Fruit fly (Drosophila melanogaster) whole organism, embryonic: ENCODE measurements around the gene ppk7.
A peak's percentile ranks its signal among the peaks of the same experiment; 100 is the strongest.

Experiments used
- Abd-B ChIP-seq: fragments of 200-800 bp; sonication (Bioruptor generic); optimal IDR thresholded peaks from 2 replicates; lab custom pipeline; 2018; ENCODE audit warnings: missing biosample characterization, mild to moderate bottlenecking, missing genetic modification characterization, moderate library complexity
- Awh ChIP-seq: fragments of 200-800 bp; sonication (Bioruptor generic); IDR thresholded peaks from 2 replicates; pipeline ENCODE4, ENCODE4 v1.3.6; 2022; ENCODE audit warnings: missing biosample characterization, missing genetic modification characterization
- CG10147 ChIP-seq: fragments of 200-800 bp; sonication (Bioruptor generic); optimal IDR thresholded peaks from 2 replicates; lab custom pipeline; 2019; ENCODE audit warnings: missing biosample characterization, mild to moderate bottlenecking, missing genetic modification characterization, moderate library complexity
- CG10267 ChIP-seq: fragments of 200-800 bp; sonication (Bioruptor generic); optimal IDR thresholded peaks from 2 replicates; lab custom pipeline; 2018; ENCODE audit warnings: missing biosample characterization, mild to moderate bottlenecking, missing genetic modification characterization, moderate library complexity
- CG10543 ChIP-seq: fragments of 200-800 bp; sonication (Bioruptor generic); optimal IDR thresholded peaks from 3 replicates; lab custom pipeline; 2017; ENCODE audit warnings: missing biosample characterization, mild to moderate bottlenecking, missing genetic modification characterization, moderate library complexity
- CG10654 ChIP-seq: fragments of 200-800 bp; sonication (Bioruptor generic); optimal IDR thresholded peaks from 2 replicates; lab custom pipeline; 2016; ENCODE audit warnings: missing biosample characterization, missing genetic modification characterization
- CG10979 ChIP-seq: fragments of 200-800 bp; sonication (Bioruptor generic); optimal IDR thresholded peaks from 2 replicates; lab custom pipeline; 2018; ENCODE audit warnings: missing biosample characterization, mild to moderate bottlenecking, missing genetic modification characterization, moderate library complexity
- CG11456 ChIP-seq: fragments of 200-800 bp; sonication (Bioruptor generic); IDR thresholded peaks from 3 replicates; pipeline ENCODE4 v1.3.6; 2022; ENCODE audit warnings: missing biosample characterization, missing genetic modification characterization
- CG14860 ChIP-seq: fragments of 200-800 bp; sonication (Bioruptor generic); IDR thresholded peaks from 3 replicates; pipeline ENCODE4 v1.3.6; 2022; ENCODE audit warnings: missing biosample characterization, missing genetic modification characterization; ENCODE audit not compliant: partially characterized antibody
- CG16813 ChIP-seq: fragments of 200-800 bp; sonication (Bioruptor generic); IDR thresholded peaks from 3 replicates; pipeline ENCODE4 v1.3.6; 2022; ENCODE audit warnings: missing biosample characterization, missing genetic modification characterization; ENCODE audit not compliant: partially characterized antibody
- CG18262 ChIP-seq: fragments of 200-800 bp; optimal IDR thresholded peaks from 3 replicates; lab custom pipeline; 2019; ENCODE audit warnings: missing biosample characterization, mild to moderate bottlenecking, missing genetic modification characterization, moderate library complexity
- CG18476 ChIP-seq: fragments of 200-800 bp; sonication (Bioruptor generic); optimal IDR thresholded peaks from 2 replicates; lab custom pipeline; 2016; ENCODE audit warnings: missing biosample characterization, mild to moderate bottlenecking, missing genetic modification characterization
- CG31388 ChIP-seq: fragments of 200-800 bp; sonication (Bioruptor generic); optimal IDR thresholded peaks from 2 replicates; lab custom pipeline; 2016; ENCODE audit warnings: missing biosample characterization, missing genetic modification characterization
- CG32532 ChIP-seq: fragments of 200-800 bp; sonication (Bioruptor generic); IDR thresholded peaks from 2 replicates; pipeline ENCODE4 v1.3.6; 2022; ENCODE audit warnings: missing biosample characterization, missing genetic modification characterization
- CG34422 ChIP-seq: fragments of 200-800 bp; sonication (Bioruptor generic); IDR thresholded peaks from 3 replicates; pipeline ENCODE4 v1.3.6; 2022; ENCODE audit warnings: missing biosample characterization, missing genetic modification characterization
- CG4424 ChIP-seq: fragments of 200-800 bp; sonication (Bioruptor generic); optimal IDR thresholded peaks from 3 replicates; lab custom pipeline; 2016; ENCODE audit warnings: missing biosample characterization, missing genetic modification characterization
- CG4617 ChIP-seq: fragments of 200-800 bp; sonication (Bioruptor generic); optimal IDR thresholded peaks from 3 replicates; lab custom pipeline; 2016; ENCODE audit warnings: missing biosample characterization, missing genetic modification characterization, borderline replicate concordance
- CG6175 ChIP-seq: fragments of 200-800 bp; sonication (Bioruptor generic); IDR thresholded peaks from 3 replicates; pipeline ENCODE4 v1.3.6; 2022; ENCODE audit warnings: missing biosample characterization, missing genetic modification characterization
- CG6272 ChIP-seq: fragments of 200-800 bp; sonication (Bioruptor generic); IDR thresholded peaks from 2 replicates; pipeline ENCODE4 v1.3.6; 2022; ENCODE audit warnings: missing biosample characterization, missing genetic modification characterization
- CG6689 ChIP-seq: fragments of 200-800 bp; sonication (Bioruptor generic); IDR thresholded peaks from 2 replicates; pipeline ENCODE4 v1.3.6; 2022; ENCODE audit warnings: missing biosample characterization, missing genetic modification characterization
- CG9876 ChIP-seq: fragments of 200-800 bp; sonication (Bioruptor generic); optimal IDR thresholded peaks from 2 replicates; lab custom pipeline; 2016; ENCODE audit warnings: missing biosample characterization, missing genetic modification characterization
- CHES-1-like ChIP-seq: fragments of 200-800 bp; sonication (Bioruptor generic); optimal IDR thresholded peaks from 2 replicates; lab custom pipeline; 2016; ENCODE audit warnings: missing biosample characterization, missing genetic modification characterization
- D19A ChIP-seq: fragments of 200-800 bp; optimal IDR thresholded peaks from 3 replicates; lab custom pipeline; 2019; ENCODE audit warnings: missing biosample characterization, mild to moderate bottlenecking, missing genetic modification characterization, moderate library complexity
- Fer1 ChIP-seq: fragments of 200-800 bp; sonication (Bioruptor generic); optimal IDR thresholded peaks from 2 replicates; lab custom pipeline; 2017; ENCODE audit warnings: missing biosample characterization, mild to moderate bottlenecking, missing genetic modification characterization
- Fer2 ChIP-seq: fragments of 200-800 bp; sonication (Bioruptor generic); optimal IDR thresholded peaks from 2 replicates; lab custom pipeline; 2018; ENCODE audit warnings: missing biosample characterization, mild to moderate bottlenecking, missing genetic modification characterization, moderate library complexity
- Fer3 ChIP-seq: fragments of 200-800 bp; sonication (Bioruptor generic); optimal IDR thresholded peaks from 2 replicates; lab custom pipeline; 2018; ENCODE audit warnings: missing biosample characterization, mild to moderate bottlenecking, missing genetic modification characterization, moderate library complexity
- H2.0 ChIP-seq: fragments of 200-800 bp; sonication (Bioruptor generic); IDR thresholded peaks from 2 replicates; pipeline ENCODE4 v1.3.6; 2022; ENCODE audit warnings: missing biosample characterization, missing genetic modification characterization
- HLH4C ChIP-seq: fragments of 200-800 bp; sonication (Bioruptor generic); IDR thresholded peaks from 3 replicates; pipeline ENCODE4 v1.3.6; 2022; ENCODE audit warnings: missing biosample characterization, missing genetic modification characterization; ENCODE audit not compliant: partially characterized antibody
- Hmr ChIP-seq: fragments of 200-800 bp; sonication (Bioruptor generic); optimal IDR thresholded peaks from 3 replicates; lab custom pipeline; 2017; ENCODE audit warnings: mild to moderate bottlenecking, missing biosample characterization, missing genetic modification reagents, missing genetic modification characterization
- Hr3 ChIP-seq: fragments of 200-800 bp; sonication (Bioruptor generic); optimal IDR thresholded peaks from 3 replicates; lab custom pipeline; 2016; ENCODE audit warnings: missing biosample characterization, missing genetic modification characterization
- Hr51 ChIP-seq, 2 experiments: fragments of 200-800 bp; sonication (Bioruptor generic); optimal IDR thresholded peaks; 2 replicates in 1 of 2; 3 replicates in 1 of 2; lab custom pipeline; 2016 to 2018; ENCODE audit warnings: missing biosample characterization in 2 of 2, missing genetic modification characterization in 2 of 2, mild to moderate bottlenecking in 1 of 2, moderate library complexity in 1 of 2
- Jarid2 ChIP-seq: fragments of 200-800 bp; sonication (Bioruptor generic); optimal IDR thresholded peaks from 3 replicates; lab custom pipeline; 2017; ENCODE audit warnings: mild to moderate bottlenecking, missing biosample characterization, missing genetic modification reagents, missing genetic modification characterization
- Myb ChIP-seq: fragments of 200-800 bp; sonication (Bioruptor generic); optimal IDR thresholded peaks from 2 replicates; lab custom pipeline; 2016; ENCODE audit warnings: missing biosample characterization, missing genetic modification characterization
- Nf-YC ChIP-seq: fragments of 200-800 bp; optimal IDR thresholded peaks from 3 replicates; lab custom pipeline; 2019; ENCODE audit warnings: missing biosample characterization, mild to moderate bottlenecking, missing genetic modification characterization, moderate library complexity
- Usf ChIP-seq: fragments of 200-800 bp; sonication (Bioruptor generic); optimal IDR thresholded peaks from 2 replicates; lab custom pipeline; 2017; ENCODE audit warnings: missing genotype, missing biosample characterization, missing genetic modification characterization
- az2 ChIP-seq: fragments of 200-800 bp; sonication (Bioruptor generic); optimal IDR thresholded peaks from 3 replicates; lab custom pipeline; 2016; ENCODE audit warnings: missing biosample characterization, missing genetic modification characterization
- ci ChIP-seq: fragments of 200-800 bp; sonication (Bioruptor generic); IDR thresholded peaks from 3 replicates; pipeline ENCODE4 v1.3.6; 2022; ENCODE audit warnings: missing biosample characterization, missing genetic modification characterization
- crol ChIP-seq: fragments of 200-800 bp; sonication (Bioruptor generic); IDR thresholded peaks from 2 replicates; pipeline ENCODE4 v1.3.6; 2022; ENCODE audit warnings: missing biosample characterization, missing genetic modification characterization
- disco-r ChIP-seq: fragments of 200-800 bp; sonication (Bioruptor generic); optimal IDR thresholded peaks from 2 replicates; lab custom pipeline; 2016; ENCODE audit warnings: missing biosample characterization, missing genetic modification characterization
- hb ChIP-seq: fragments of 200-800 bp; sonication (Bioruptor generic); IDR thresholded peaks from 3 replicates; pipeline ENCODE4 v1.3.6; 2022; ENCODE audit warnings: missing biosample characterization, missing genetic modification characterization; ENCODE audit not compliant: partially characterized antibody
- her ChIP-seq: fragments of 200-800 bp; sonication (Bioruptor generic); optimal IDR thresholded peaks from 2 replicates; lab custom pipeline; 2016; ENCODE audit warnings: missing biosample characterization, missing genetic modification characterization
- insv ChIP-seq, 2 experiments: fragments of 200-800 bp; sonication (Bioruptor generic); optimal IDR thresholded peaks; 3 replicates each; lab custom pipeline; 2016 to 2018; ENCODE audit warnings: missing biosample characterization in 2 of 2, missing genetic modification characterization in 2 of 2
- kay ChIP-seq: fragments of 200-800 bp; sonication (Bioruptor generic); optimal IDR thresholded peaks from 2 replicates; lab custom pipeline; 2016; ENCODE audit warnings: missing biosample characterization, missing genetic modification characterization
- kni ChIP-seq: fragments of 200-800 bp; sonication (Bioruptor generic); optimal IDR thresholded peaks from 3 replicates; lab custom pipeline; 2017; ENCODE audit warnings: mild to moderate bottlenecking, missing biosample characterization, missing genetic modification reagents, missing genetic modification characterization
- pho ChIP-seq: fragments of 200-800 bp; sonication (Bioruptor generic); optimal IDR thresholded peaks from 2 replicates; lab custom pipeline; 2016; ENCODE audit warnings: missing biosample characterization, missing genetic modification characterization
- pzg ChIP-seq: fragments of 200-800 bp; sonication (Bioruptor generic); optimal IDR thresholded peaks from 3 replicates; lab custom pipeline; 2018; ENCODE audit warnings: missing biosample characterization, mild to moderate bottlenecking, missing genetic modification characterization, moderate library complexity
- row ChIP-seq: fragments of 200-800 bp; sonication (Bioruptor generic); IDR thresholded peaks from 3 replicates; pipeline ENCODE4 v1.3.6; 2022; ENCODE audit warnings: missing biosample characterization, missing genetic modification characterization
- salm ChIP-seq: fragments of 200-800 bp; sonication (Bioruptor generic); optimal IDR thresholded peaks from 2 replicates; lab custom pipeline; 2018; ENCODE audit warnings: missing biosample characterization, mild to moderate bottlenecking, missing genetic modification characterization
- tio ChIP-seq: fragments of 200-800 bp; sonication (Bioruptor generic); optimal IDR thresholded peaks from 2 replicates; lab custom pipeline; 2017; ENCODE audit warnings: missing biosample characterization, missing genetic modification characterization, inconsistent platforms
- zen ChIP-seq: fragments of 200-800 bp; sonication (Bioruptor generic); optimal IDR thresholded peaks from 3 replicates; lab custom pipeline; 2018; ENCODE audit warnings: missing biosample characterization, mild to moderate bottlenecking, missing genetic modification characterization, moderate library complexity
- zfh2 ChIP-seq: fragments of 200-800 bp; sonication (Bioruptor generic); optimal IDR thresholded peaks from 2 replicates; lab custom pipeline; 2016; ENCODE audit warnings: missing biosample characterization, missing genetic modification characterization

Gene ppk7

DNA sequence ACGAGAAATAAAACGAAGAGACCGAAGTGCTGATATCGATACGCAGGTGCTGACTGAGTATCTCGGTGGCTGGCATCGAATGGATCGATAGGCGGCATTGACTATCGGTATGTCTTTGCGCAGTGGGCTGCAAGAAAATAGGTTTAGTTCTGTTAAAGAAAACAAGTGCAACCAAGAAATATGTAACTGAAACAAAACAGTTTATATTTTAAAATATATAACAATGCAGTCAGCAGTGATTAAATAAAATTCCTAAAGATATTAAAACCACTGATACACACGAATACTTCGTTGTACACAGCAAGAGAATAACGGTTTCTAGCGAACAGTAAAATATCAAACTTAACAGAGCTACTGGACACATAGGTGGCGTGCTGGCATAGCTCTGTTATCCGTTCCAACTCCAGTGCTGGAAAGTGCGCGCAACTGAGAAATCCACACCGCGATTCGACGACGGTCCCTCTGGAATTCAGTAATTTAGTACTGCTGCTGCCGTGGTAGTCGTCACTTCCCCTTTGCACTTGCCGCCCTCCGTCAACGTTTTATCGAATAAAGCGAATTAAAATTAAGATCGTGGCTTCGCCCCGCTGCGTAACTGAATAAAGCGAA lies 15.7 kb downstream of the ppk7 start, which contains the start of the genes Pez and Cpr (continued):
- TF ChIP-seq CG11456 (GFP tag; lab: Robert Waterston, UW) (peak; percentile 77; the same call in 2 of the 3 replicates), her (peak; percentile 60), CG4424 (peak; percentile 41), CG10267 (tag; lab: Kevin White, UChicago) (peak; percentile 90), CG10979 (tag; lab: Kevin White, UChicago) (no peak), kay (GFP tag; lab: Kevin White, UChicago) (peak; percentile 4), zen (peak; percentile 44), Nf-YC (tag; lab: Kevin White, UChicago) (peak; percentile 10), hb (GFP tag; lab: Robert Waterston, UW) (peak; percentile 73; the same call in 2 of the 3 replicates), CHES-1-like (GFP tag; lab: Kevin White, UChicago) (no peak), Abd-B (GFP tag; lab: Kevin White, UChicago) (no peak), Usf (GFP tag; lab: Kevin White, UChicago) (no peak), HLH4C (GFP tag; lab: Robert Waterston, UW) (peak; percentile 86), CG31388 (no peak), kni (GFP tag; lab: Kevin White, UChicago) (no peak), Awh (GFP tag; lab: Robert Waterston, UW) (no peak), salm (no peak), CG9876 (GFP tag; lab: Kevin White, UChicago) (no peak), CG10147 (GFP tag; lab: Kevin White, UChicago) (no peak), Fer3 (tag; lab: Kevin White, UChicago) (peak; percentile 21), CG6175 (peak; percentile 6; the same call in 1 of the 3 replicates), Fer2 (no peak), tio (GFP tag; lab: Kevin White, UChicago) (no peak), CG18262 (no peak), disco-r (no peak), CG32532 (GFP tag; lab: Robert Waterston, UW) (peak; percentile 53), Hmr (GFP tag; lab: Kevin White, UChicago) (peak; percentile 86), az2 (GFP tag; lab: Kevin White, UChicago) (no peak), D19A (tag; lab: Kevin White, UChicago) (no peak), CG6272 (GFP tag; lab: Robert Waterston, UW) (no peak), CG34422 (GFP tag; lab: Robert Waterston, UW) (no peak), zfh2 (GFP tag; lab: Kevin White, UChicago) (peak; percentile 52), CG10543 (GFP tag; lab: Kevin White, UChicago) (no peak), ci (peak; percentile 81), Jarid2 (GFP tag; lab: Kevin White, UChicago) (peak; percentile 79), H2.0 (GFP tag; lab: Robert Waterston, UW) (peak; percentile 24; the same call in 1 of the 2 replicates), crol (peak; percentile 76), Myb (GFP tag; lab: Kevin White, UChicago) (peak; percentile 92), CG10654 (GFP tag; lab: Kevin White, UChicago) (no peak)

dm6 chr2L:6337843-6338366 lies 16.2 kb downstream of the ppk7 start:
- TF ChIP-seq row (GFP tag; lab: Robert Waterston, UW), result peak; percentile 37; the same call in 1 of the 3 replicates
- TF ChIP-seq CG4617 (GFP tag; lab: Kevin White, UChicago), result peak; percentile 47
- TF ChIP-seq CG14860 (GFP tag; lab: Robert Waterston, UW), result no peak
- TF ChIP-seq Hr51 (GFP tag; optimal IDR thresholded peaks at IDR 0.05; lab: Kevin White, UChicago), result no peak
- no peak for TF ChIP-seq pho (GFP tag; lab: Kevin White, UChicago)
- TF ChIP-seq CG16813 (GFP tag; lab: Robert Waterston, UW), result no peak
- TF ChIP-seq insv (GFP tag; optimal IDR thresholded peaks at IDR 0.05; lab: Kevin White, UChicago), result no peak
- no peak for TF ChIP-seq pzg (GFP tag; lab: Kevin White, UChicago)
- TF ChIP-seq Fer1 (GFP tag; lab: Kevin White, UChicago), result no peak
- TF ChIP-seq CG6689 (GFP tag; lab: Robert Waterston, UW), result no peak
- no peak for TF ChIP-seq CG18476 (GFP tag; lab: Kevin White, UChicago)
- TF ChIP-seq Hr3 (GFP tag; lab: Kevin White, UChicago), result no peak
